Fruit fly (Drosophila melanogaster): ENCODE data around the gene capu.

dm6 chr2L:3902760-3903159 lies at the start of gene capu:
- no peak for TF ChIP-seq eg (GFP tag; IDR thresholded peaks at IDR 0.05)
- no peak for TF ChIP-seq Smox (GFP tag; optimal IDR thresholded peaks at IDR 0.05)
- no peak for TF ChIP-seq CG11762 (GFP tag; optimal IDR thresholded peaks at IDR 0.05; ENCODE audit: insufficient read depth)
- TF ChIP-seq CG8632 (GFP tag; optimal IDR thresholded peaks at IDR 0.05): no peak
- TF ChIP-seq fd59A (GFP tag; optimal IDR thresholded peaks at IDR 0.05): no peak
- no peak for TF ChIP-seq salr (GFP tag; optimal IDR thresholded peaks at IDR 0.05)
- no peak for TF ChIP-seq Gug (GFP tag; IDR thresholded peaks at IDR 0.05)
- no peak for TF ChIP-seq dsx (GFP tag; optimal IDR thresholded peaks at IDR 0.05; ENCODE audit: poor library complexity, severe bottlenecking)
